Worm (Caenorhabditis elegans) whole organism, young adult: ENCODE measurements around the gene C45B11.8.
A peak's percentile ranks its signal among the peaks of the same experiment; 100 is the strongest.

Experiments
- B0035.1 ChIP-seq: sonication (generic microtip); optimal IDR thresholded peaks from 2 replicates; lab custom pipeline; 2016; ENCODE audit warnings: missing genetic modification characterization, mild to moderate bottlenecking, missing compliant biosample characterization, missing genotype, missing genetic modification reagents
- C06A6.2 ChIP-seq: fragments of 200-800 bp; sonication (Bioruptor generic); conservative IDR thresholded peaks from 2 replicates; pipeline ENCODE4 v1.3.6; 2022; ENCODE audit warnings: missing genetic modification characterization, missing compliant biosample characterization
- D2030.7 ChIP-seq: fragments of 200-800 bp; sonication (Bioruptor generic); IDR thresholded peaks from 2 replicates; pipeline ENCODE4 v1.3.6; 2022; ENCODE audit warnings: missing genetic modification reagents, missing genetic modification characterization, missing compliant biosample characterization
- F10E7.11 ChIP-seq: sonication (generic microtip); optimal IDR thresholded peaks from 2 replicates; lab custom pipeline; 2017; ENCODE audit warnings: mild to moderate bottlenecking, missing genetic modification characterization, moderate library complexity, missing compliant biosample characterization
- F33H1.4 ChIP-seq: fragments of 200-800 bp; sonication (Bioruptor generic); IDR thresholded peaks from 2 replicates; pipeline ENCODE4 v1.3.6; 2022; ENCODE audit warnings: missing genetic modification reagents, missing genetic modification characterization, missing compliant biosample characterization
- F55B11.4 ChIP-seq: sonication (generic microtip); optimal IDR thresholded peaks from 2 replicates; lab custom pipeline; 2016; ENCODE audit warnings: missing compliant biosample characterization, missing genetic modification characterization, borderline replicate concordance; ENCODE audit not compliant: insufficient read depth
- F57A8.1 ChIP-seq: fragments of 200-800 bp; sonication (Bioruptor generic); optimal IDR thresholded peaks from 2 replicates; lab custom pipeline; 2018; ENCODE audit warnings: mild to moderate bottlenecking, missing genetic modification characterization, moderate library complexity, missing compliant biosample characterization
- F57C9.4 ChIP-seq: sonication (generic microtip); optimal IDR thresholded peaks from 2 replicates; lab custom pipeline; 2017; ENCODE audit warnings: mild to moderate bottlenecking, missing genetic modification characterization, missing compliant biosample characterization
- K11D2.4 ChIP-seq: fragments of 200-800 bp; sonication (Bioruptor generic); IDR thresholded peaks from 2 replicates; pipeline ENCODE4 v1.3.6; 2022; ENCODE audit warnings: missing genetic modification reagents, missing genetic modification characterization, missing compliant biosample characterization
- T07F8.4 ChIP-seq: sonication (generic microtip); optimal IDR thresholded peaks from 2 replicates; lab custom pipeline; 2016; ENCODE audit warnings: mild to moderate bottlenecking, missing genetic modification characterization, moderate library complexity, missing compliant biosample characterization
- Y79H2A.3 ChIP-seq: fragments of 200-800 bp; sonication (Bioruptor generic); conservative IDR thresholded peaks from 2 replicates; pipeline ENCODE4 v1.3.6; 2022; ENCODE audit warnings: missing genetic modification reagents, missing genetic modification characterization, missing compliant biosample characterization
- ZK185.1 ChIP-seq: sonication (generic microtip); optimal IDR thresholded peaks from 2 replicates; lab custom pipeline; 2016; ENCODE audit warnings: mild to moderate bottlenecking, missing genetic modification characterization, missing compliant biosample characterization; ENCODE audit not compliant: poor library complexity, severe bottlenecking
- ama-1 ChIP-seq, 3 experiments: fragments of 150-350 bp in 1 of 3; sonication (generic microtip) in 2 of 3; optimal IDR thresholded peaks; 2 replicates each; lab custom pipeline; 2014 to 2018; ENCODE audit warnings: missing biosample characterization in 2 of 3, missing genetic modification characterization in 2 of 3, missing genetic modification reagents in 2 of 3
- aptf-2 ChIP-seq: fragments of 200-800 bp; sonication (Bioruptor generic); conservative IDR thresholded peaks from 2 replicates; pipeline ENCODE4 v1.3.6; 2022; ENCODE audit warnings: missing genetic modification reagents, missing genetic modification characterization, missing compliant biosample characterization
- atf-7 ChIP-seq: sonication (generic microtip); optimal IDR thresholded peaks from 2 replicates; lab custom pipeline; 2017; ENCODE audit warnings: mild to moderate bottlenecking, missing genetic modification characterization, missing compliant biosample characterization
- attf-3 ChIP-seq: fragments of 200-800 bp; sonication (Bioruptor generic); conservative IDR thresholded peaks from 2 replicates; pipeline ENCODE4 v1.3.6; 2022; ENCODE audit warnings: missing genetic modification reagents, missing genetic modification characterization, missing compliant biosample characterization
- cebp-1 ChIP-seq, 2 experiments: fragments of 200-800 bp in 1 of 2; sonication (Bioruptor generic) in 1 of 2; sonication (generic microtip) in 1 of 2; IDR thresholded peaks in 1 of 2; optimal IDR thresholded peaks in 1 of 2; 2 replicates each; pipeline versions ENCODE4 v1.3.6 to Lab custom; 2017 to 2022; ENCODE audit warnings: missing compliant biosample characterization in 2 of 2, missing genetic modification characterization in 2 of 2, mild to moderate bottlenecking in 1 of 2, missing genetic modification reagents in 1 of 2, moderate library complexity in 1 of 2
- dpl-1 ChIP-seq: fragments of 150-350 bp; optimal IDR thresholded peaks from 2 replicates; lab custom pipeline; 2014; ENCODE audit warnings: missing biosample characterization, missing genetic modification reagents, missing genetic modification characterization
- egl-18 ChIP-seq: fragments of 200-800 bp; sonication (Bioruptor generic); IDR thresholded peaks from 2 replicates; pipeline ENCODE4 v1.3.6; 2022; ENCODE audit warnings: missing genetic modification reagents, missing genetic modification characterization, missing compliant biosample characterization
- egl-44 ChIP-seq: fragments of 200-800 bp; sonication (Bioruptor generic); IDR thresholded peaks from 2 replicates; pipeline ENCODE4 v1.3.6; 2022; ENCODE audit warnings: missing genetic modification reagents, missing genetic modification characterization, missing compliant biosample characterization
- egrh-3 ChIP-seq: fragments of 200-800 bp; sonication (Bioruptor generic); IDR thresholded peaks from 2 replicates; pipeline ENCODE4 v1.3.6; 2022; ENCODE audit warnings: missing genetic modification reagents, missing genetic modification characterization, missing compliant biosample characterization
- hmg-1.2 ChIP-seq: fragments of 200-800 bp; sonication (Bioruptor generic); IDR thresholded peaks from 2 replicates; pipeline ENCODE4 v1.3.6; 2022; ENCODE audit warnings: missing genetic modification reagents, missing genetic modification characterization, missing compliant biosample characterization
- hmg-20 ChIP-seq: fragments of 200-800 bp; sonication (Bioruptor generic); IDR thresholded peaks from 2 replicates; pipeline ENCODE4 v1.3.6; 2022; ENCODE audit warnings: missing genetic modification reagents, missing genetic modification characterization, missing compliant biosample characterization
- hrde-1 ChIP-seq: sonication (generic microtip); optimal IDR thresholded peaks from 2 replicates; lab custom pipeline; 2016; ENCODE audit warnings: missing genetic modification characterization, mild to moderate bottlenecking, missing compliant biosample characterization, moderate library complexity, missing genotype, missing genetic modification reagents, borderline replicate concordance
- lin-35 ChIP-seq, 3 experiments: fragments of 150-350 bp in 2 of 3; sonication (generic microtip) in 1 of 3; optimal IDR thresholded peaks; 2 replicates each; lab custom pipeline; 2014 to 2018; ENCODE audit warnings: missing biosample characterization in 3 of 3, missing genetic modification characterization in 3 of 3, missing genetic modification reagents in 3 of 3
- lin-40 ChIP-seq: sonication (generic microtip); optimal IDR thresholded peaks from 2 replicates; lab custom pipeline; 2016; ENCODE audit warnings: missing genetic modification characterization, mild to moderate bottlenecking, missing compliant biosample characterization, missing genotype, missing genetic modification reagents
- lsl-1 ChIP-seq: fragments of 200-800 bp; sonication (Bioruptor generic); optimal IDR thresholded peaks from 2 replicates; lab custom pipeline; 2018; ENCODE audit warnings: mild to moderate bottlenecking, missing genetic modification characterization, moderate library complexity, missing compliant biosample characterization
- madf-10 ChIP-seq: sonication (generic microtip); optimal IDR thresholded peaks from 2 replicates; lab custom pipeline; 2016; ENCODE audit warnings: mild to moderate bottlenecking, missing genetic modification characterization, missing compliant biosample characterization
- mcd-1 ChIP-seq: fragments of 200-800 bp; sonication (Bioruptor generic); IDR thresholded peaks from 2 replicates; pipeline ENCODE4 v1.3.6; 2022; ENCODE audit warnings: missing genetic modification reagents, missing genetic modification characterization, missing compliant biosample characterization
- nfya-2 ChIP-seq: fragments of 200-800 bp; sonication (Bioruptor generic); IDR thresholded peaks from 2 replicates; pipeline ENCODE4 v1.3.6; 2022; ENCODE audit warnings: missing genetic modification reagents, missing genetic modification characterization, missing compliant biosample characterization
- nfyb-1 ChIP-seq: fragments of 200-800 bp; sonication (Bioruptor generic); IDR thresholded peaks from 2 replicates; pipeline ENCODE4 v1.3.6; 2022; ENCODE audit warnings: missing genetic modification reagents, missing genetic modification characterization, missing compliant biosample characterization
- nhr-120 ChIP-seq: fragments of 200-800 bp; sonication (Bioruptor generic); IDR thresholded peaks from 2 replicates; pipeline ENCODE4 v1.3.6; 2022; ENCODE audit warnings: missing genetic modification characterization, missing compliant biosample characterization
- nhr-80 ChIP-seq: sonication (generic microtip); optimal IDR thresholded peaks from 2 replicates; lab custom pipeline; 2016; ENCODE audit warnings: missing genetic modification characterization, missing compliant biosample characterization
- nhr-90 ChIP-seq: sonication (generic microtip); optimal IDR thresholded peaks from 2 replicates; lab custom pipeline; 2016; ENCODE audit warnings: missing genotype, mild to moderate bottlenecking, missing genetic modification characterization, missing compliant biosample characterization
- pbrm-1 ChIP-seq: fragments of 200-800 bp; sonication (Bioruptor generic); IDR thresholded peaks from 2 replicates; pipeline ENCODE4 v1.3.6; 2022; ENCODE audit warnings: missing genetic modification reagents, missing genetic modification characterization, missing compliant biosample characterization
- pha-4 ChIP-seq: fragments of 150-350 bp; sonication (generic microtip); optimal IDR thresholded peaks from 2 replicates; lab custom pipeline; 2014; ENCODE audit warnings: missing biosample characterization, missing genetic modification reagents, missing genetic modification characterization
- rcor-1 ChIP-seq: fragments of 200-800 bp; sonication (Bioruptor generic); IDR thresholded peaks from 2 replicates; pipeline ENCODE4 v1.3.6; 2022; ENCODE audit warnings: missing genetic modification reagents, missing genetic modification characterization, missing compliant biosample characterization
- rec-8 ChIP-seq, 2 experiments: sonication (generic microtip); optimal IDR thresholded peaks; 2 replicates each; lab custom pipeline; 2016; ENCODE audit warnings: mild to moderate bottlenecking in 2 of 2, missing genetic modification characterization in 2 of 2, missing genetic modification reagents in 2 of 2, missing genotype in 2 of 2, missing biosample characterization in 1 of 2, missing compliant biosample characterization in 1 of 2, moderate library complexity in 1 of 2
- repo-1 ChIP-seq: sonication (generic microtip); optimal IDR thresholded peaks from 2 replicates; lab custom pipeline; 2017; ENCODE audit warnings: mild to moderate bottlenecking, missing genetic modification characterization, missing compliant biosample characterization
- rpc-1 ChIP-seq, 2 experiments: fragments of 150-350 bp in 1 of 2; sonication (generic microtip) in 1 of 2; optimal IDR thresholded peaks; 2 replicates each; lab custom pipeline; 2014 to 2018; ENCODE audit warnings: missing biosample characterization in 1 of 2, missing genetic modification characterization in 1 of 2, missing genetic modification reagents in 1 of 2, missing genotype in 1 of 2
- sea-2 ChIP-seq: fragments of 200-800 bp; sonication (Bioruptor generic); IDR thresholded peaks from 2 replicates; pipeline ENCODE4 v1.3.6; 2022; ENCODE audit warnings: missing genetic modification characterization, missing compliant biosample characterization
- snpc-1.3 ChIP-seq: sonication (generic microtip); optimal IDR thresholded peaks from 2 replicates; lab custom pipeline; 2017; ENCODE audit warnings: missing genetic modification characterization, mild to moderate bottlenecking, missing compliant biosample characterization, antibody characterized with exemption, moderate library complexity, missing genotype, missing genetic modification reagents; ENCODE audit not compliant: insufficient read depth
- somi-1 ChIP-seq: fragments of 200-800 bp; sonication (Bioruptor generic); optimal IDR thresholded peaks from 2 replicates; lab custom pipeline; 2018; ENCODE audit warnings: mild to moderate bottlenecking, missing genetic modification characterization, missing compliant biosample characterization
- sptf-2 ChIP-seq: fragments of 200-800 bp; sonication (Bioruptor generic); optimal IDR thresholded peaks from 2 replicates; lab custom pipeline; 2018; ENCODE audit warnings: mild to moderate bottlenecking, missing genetic modification characterization, missing compliant biosample characterization
- tbx-9 ChIP-seq: sonication (generic microtip); optimal IDR thresholded peaks from 2 replicates; lab custom pipeline; 2016; ENCODE audit warnings: borderline replicate concordance, missing genetic modification characterization, inconsistent platforms, missing compliant biosample characterization
- zim-3 ChIP-seq: sonication (generic microtip); optimal IDR thresholded peaks from 2 replicates; lab custom pipeline; 2017; ENCODE audit warnings: mild to moderate bottlenecking, missing genetic modification characterization, moderate library complexity, missing compliant biosample characterization

The C45B11.8 gene

ce11 chrV:11029309-11029708 lies 11.3 kb upstream of the C45B11.8 start:
- TF ChIP-seq atf-7 (tag; lab: Kevin White, UChicago) (no peak), hrde-1 (no peak), egrh-3 (no peak), mcd-1 (no peak; the same call in 1 of the 2 replicates), ZK185.1 (tag; lab: Kevin White, UChicago) (peak; percentile 83), nfya-2 (GFP tag; lab: Robert Waterston, UW) (no peak), F10E7.11 (tag; lab: Kevin White, UChicago) (no peak), egl-18 (GFP tag; lab: Robert Waterston, UW) (no peak), ama-1 (optimal IDR thresholded peaks at IDR 0.05; lab: Kevin White, UChicago) (no peak), ama-1 (GFP tag; optimal IDR thresholded peaks at IDR 0.05; lab: Kevin White, UChicago) (no peak), hmg-20 (GFP tag; lab: Robert Waterston, UW) (0 out of 2 replicates have a peak, but pooled peaks have one; percentile 49), tbx-9 (tag; lab: Kevin White, UChicago) (no peak), repo-1 (tag; lab: Kevin White, UChicago) (no peak), pbrm-1 (GFP tag; lab: Robert Waterston, UW) (peak; percentile 41; the same call in 1 of the 2 replicates), snpc-1.3 (tag; lab: Kevin White, UChicago) (no peak), somi-1 (GFP tag; lab: Kevin White, UChicago) (no peak), cebp-1 (GFP tag; IDR thresholded peaks at IDR 0.05; lab: Robert Waterston, UW) (no peak), cebp-1 (tag; optimal IDR thresholded peaks at IDR 0.05; lab: Kevin White, UChicago) (peak; percentile 23), pha-4 (tag; lab: Kevin White, UChicago) (no peak), nhr-120 (GFP tag; lab: Robert Waterston, UW) (no peak), C06A6.2 (GFP tag; lab: Robert Waterston, UW) (no peak), egl-44 (GFP tag; lab: Robert Waterston, UW) (no peak), attf-3 (GFP tag; lab: Robert Waterston, UW) (no peak), F57C9.4 (tag; lab: Kevin White, UChicago) (no peak), D2030.7 (GFP tag; lab: Robert Waterston, UW) (peak; percentile 41; the same call in 1 of the 2 replicates), lin-40 (tag; lab: Kevin White, UChicago) (peak; percentile 30), nhr-80 (tag; lab: Kevin White, UChicago) (no peak), nhr-90 (tag; lab: Kevin White, UChicago) (no peak), K11D2.4 (peak; percentile 72), lin-35 (GFP tag; optimal IDR thresholded peaks at IDR 0.05; lab: Kevin White, UChicago) (peak in 1 of 3 experiments; percentile 72), B0035.1 (no peak), F55B11.4 (tag; lab: Kevin White, UChicago) (no peak), madf-10 (peak; percentile 2), lsl-1 (GFP tag; lab: Kevin White, UChicago) (peak; percentile 48), aptf-2 (GFP tag; lab: Robert Waterston, UW) (no peak), nfyb-1 (GFP tag; lab: Robert Waterston, UW) (no peak), F33H1.4 (peak; percentile 43; the same call in 1 of the 2 replicates), rcor-1 (GFP tag; lab: Robert Waterston, UW) (peak; percentile 34; the same call in 1 of the 2 replicates), Y79H2A.3 (GFP tag; lab: Robert Waterston, UW) (no peak), dpl-1 (peak; percentile 54), F57A8.1 (GFP tag; lab: Kevin White, UChicago) (no peak), sea-2 (GFP tag; lab: Robert Waterston, UW) (no peak), rec-8 (tag; optimal IDR thresholded peaks at IDR 0.05; lab: Kevin White, UChicago) (peak; percentile 14 to 26), hmg-1.2 (GFP tag; lab: Robert Waterston, UW) (no peak), rpc-1 (optimal IDR thresholded peaks at IDR 0.05; lab: Kevin White, UChicago) (no peak), rpc-1 (tag; optimal IDR thresholded peaks at IDR 0.05; lab: Kevin White, UChicago) (no peak), sptf-2 (GFP tag; lab: Kevin White, UChicago) (no peak), zim-3 (tag; lab: Kevin White, UChicago) (no peak), T07F8.4 (tag; lab: Kevin White, UChicago) (no peak)
